Worm (Caenorhabditis elegans) whole organism, midembryonic: ENCODE data around the gene Y53G8AL.4.

ENCODE experiments used
- T22C8.4 ChIP-seq: fragments of 200-800 bp; sonication (Bioruptor generic); IDR thresholded peaks from 2 replicates; pipeline ENCODE4 v1.3.6; 2022; ENCODE audit warnings: missing genetic modification characterization, missing compliant biosample characterization
- cog-1 ChIP-seq: sonication (generic microtip); optimal IDR thresholded peaks from 2 replicates; lab custom pipeline; 2016; ENCODE audit warnings: missing genetic modification characterization, missing compliant biosample characterization
- flt-1 ChIP-seq: fragments of 200-800 bp; sonication (Bioruptor generic); IDR thresholded peaks from 2 replicates; pipeline ENCODE4 v1.3.6; 2022; ENCODE audit warnings: missing genetic modification characterization, missing compliant biosample characterization
- klf-2 ChIP-seq: fragments of 200-800 bp; sonication (Bioruptor generic); conservative IDR thresholded peaks from 2 replicates; pipeline ENCODE4 v1.3.6; 2022; ENCODE audit warnings: missing genetic modification reagents, missing genetic modification characterization, missing compliant biosample characterization
- med-1 ChIP-seq: sonication (generic microtip); optimal IDR thresholded peaks from 2 replicates; lab custom pipeline; 2017; ENCODE audit warnings: missing genetic modification characterization, mild to moderate bottlenecking, missing compliant biosample characterization, antibody characterized with exemption, missing genetic modification reagents; ENCODE audit not compliant: insufficient read depth
- ref-1 ChIP-seq: fragments of 200-800 bp; sonication (Bioruptor generic); conservative IDR thresholded peaks from 2 replicates; pipeline ENCODE4 v1.3.6; 2022; ENCODE audit warnings: missing genetic modification reagents, missing genetic modification characterization, missing compliant biosample characterization
- tab-1 ChIP-seq: fragments of 200-800 bp; sonication (Bioruptor generic); IDR thresholded peaks from 2 replicates; pipeline ENCODE4 v1.3.6; 2022; ENCODE audit warnings: missing genetic modification characterization, missing compliant biosample characterization
- ztf-23 ChIP-seq: fragments of 200-800 bp; sonication (Bioruptor generic); IDR thresholded peaks from 2 replicates; pipeline ENCODE4 v1.3.6; 2022; ENCODE audit warnings: missing genetic modification reagents, missing genetic modification characterization, missing compliant biosample characterization
- ztf-29 ChIP-seq: fragments of 200-800 bp; sonication (Bioruptor generic); IDR thresholded peaks from 2 replicates; pipeline ENCODE4 v1.3.6; 2022; ENCODE audit warnings: missing genetic modification reagents, missing genetic modification characterization, missing compliant biosample characterization

Gene Y53G8AL.4

ce11 chrIII:3241361-3241760, 9.1 kb downstream of the Y53G8AL.4 start:
- no peak for TF ChIP-seq flt-1 (GFP tag; lab: Robert Waterston, UW)
- TF ChIP-seq T22C8.4 (GFP tag; lab: Robert Waterston, UW), result peak; percentile 74
- TF ChIP-seq ztf-23, result no peak

DNA sequence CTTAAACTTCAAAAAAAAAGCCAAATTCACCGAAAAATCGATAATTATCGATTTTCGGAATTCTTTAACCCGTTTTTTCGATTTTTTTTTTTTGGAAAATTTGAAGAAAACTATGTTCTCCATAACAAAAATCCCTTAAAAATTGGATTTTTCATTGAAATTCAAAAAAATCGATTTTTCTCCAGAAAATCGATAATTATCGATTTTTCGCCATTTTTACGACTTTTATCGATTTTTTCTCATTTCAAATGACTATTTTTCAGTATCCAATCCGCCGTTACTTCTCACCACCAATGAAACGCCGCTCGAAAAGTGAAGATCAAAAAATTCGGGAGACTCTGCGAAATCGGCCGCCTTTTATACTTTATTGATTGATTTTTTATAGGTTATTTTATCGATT, 9.6 kb downstream of the Y53G8AL.4 start:
- TF ChIP-seq T22C8.4 (GFP tag; lab: Robert Waterston, UW) (peak; percentile 71), ref-1 (GFP tag; lab: Robert Waterston, UW) (no peak), cog-1 (tag; lab: Kevin White, UChicago) (no peak)

DNA sequence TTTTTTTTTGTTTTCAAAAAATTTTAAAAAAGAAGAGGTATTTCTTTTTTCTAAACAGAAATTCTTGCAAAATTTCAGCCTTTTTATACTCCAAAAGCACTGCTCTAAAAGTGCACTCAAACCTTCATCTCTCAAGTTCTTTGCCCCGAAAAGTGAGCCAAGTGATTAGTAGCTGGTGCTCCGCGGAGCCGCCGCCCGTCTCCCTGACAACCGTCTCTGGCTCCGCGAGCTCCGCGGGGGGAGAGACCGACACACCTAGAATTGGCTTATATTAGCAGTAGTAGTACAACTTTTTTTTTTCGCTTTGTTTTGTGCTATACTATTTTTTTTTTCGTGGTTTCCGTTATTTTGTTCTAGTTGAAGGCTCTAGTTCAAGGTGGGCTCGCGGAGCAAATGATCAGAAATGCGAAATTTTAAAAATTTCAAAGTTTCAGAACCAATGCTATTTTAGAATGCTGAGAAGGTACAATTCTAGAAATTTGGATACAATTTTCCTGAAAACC, 17.7 kb downstream of the Y53G8AL.4 start, which contains the start of gene Y53G8AL.1:
Y53G8AL.1 (plus strand) TSS at position 453 of the 503 bp plus-strand sequence.
- TF ChIP-seq ztf-29 (GFP tag; lab: Robert Waterston, UW) (no peak), ref-1 (GFP tag; lab: Robert Waterston, UW) (no peak), klf-2 (GFP tag; lab: Robert Waterston, UW) (no peak), med-1 (GFP tag; lab: Kevin White, UChicago) (no peak), cog-1 (tag; lab: Kevin White, UChicago) (no peak), flt-1 (GFP tag; lab: Robert Waterston, UW) (no peak), T22C8.4 (GFP tag; lab: Robert Waterston, UW) (no peak), tab-1 (no peak), ztf-23 (no peak)

ce11 chrIII:3224102-3224501, 26.3 kb downstream of the Y53G8AL.4 start:
- TF ChIP-seq klf-2 (GFP tag; lab: Robert Waterston, UW) (no peak), ref-1 (GFP tag; lab: Robert Waterston, UW) (no peak), cog-1 (tag; lab: Kevin White, UChicago) (no peak), ztf-23 (no peak), med-1 (GFP tag; lab: Kevin White, UChicago) (no peak), flt-1 (GFP tag; lab: Robert Waterston, UW) (no peak), ztf-29 (GFP tag; lab: Robert Waterston, UW) (no peak), T22C8.4 (GFP tag; lab: Robert Waterston, UW) (no peak)

- TF ChIP-seq med-1 (GFP tag; lab: Kevin White, UChicago) (no peak), T22C8.4 (GFP tag; lab: Robert Waterston, UW) (no peak), flt-1 (GFP tag; lab: Robert Waterston, UW) (no peak), ztf-29 (GFP tag; lab: Robert Waterston, UW) (no peak), ztf-23 (no peak), tab-1 (no peak), ref-1 (GFP tag; lab: Robert Waterston, UW) (no peak), klf-2 (GFP tag; lab: Robert Waterston, UW) (no peak), cog-1 (tag; lab: Kevin White, UChicago) (no peak)
Observed at ce11 chrIII:3222707-3223106, 27.7 kb downstream of the Y53G8AL.4 start.

ce11 chrIII:3220287-3220686, 30.2 kb downstream of the Y53G8AL.4 start:
- TF ChIP-seq T22C8.4 (GFP tag; lab: Robert Waterston, UW) (no peak), med-1 (GFP tag; lab: Kevin White, UChicago) (no peak), klf-2 (GFP tag; lab: Robert Waterston, UW) (no peak), ref-1 (GFP tag; lab: Robert Waterston, UW) (no peak), ztf-23 (no peak), cog-1 (tag; lab: Kevin White, UChicago) (no peak), ztf-29 (GFP tag; lab: Robert Waterston, UW) (no peak), tab-1 (no peak), flt-1 (GFP tag; lab: Robert Waterston, UW) (no peak)

- TF ChIP-seq T22C8.4 (GFP tag; lab: Robert Waterston, UW) (no peak), ztf-23 (no peak), flt-1 (GFP tag; lab: Robert Waterston, UW) (no peak), klf-2 (GFP tag; lab: Robert Waterston, UW) (no peak), tab-1 (no peak), med-1 (GFP tag; lab: Kevin White, UChicago) (no peak), ref-1 (GFP tag; lab: Robert Waterston, UW) (no peak)
Observed at ce11 chrIII:3219050-3219449, 31.4 kb downstream of the Y53G8AL.4 start, which contains the start of gene frm-8. Gene frm-8 (minus strand): TSS chrIII:3219150.

ce11 chrIII:3203589-3203988, 46.9 kb downstream of the Y53G8AL.4 start:
- TF ChIP-seq cog-1 (tag; lab: Kevin White, UChicago) (no peak), T22C8.4 (GFP tag; lab: Robert Waterston, UW) (no peak), med-1 (GFP tag; lab: Kevin White, UChicago) (no peak), flt-1 (GFP tag; lab: Robert Waterston, UW) (no peak), klf-2 (GFP tag; lab: Robert Waterston, UW) (no peak), tab-1 (no peak), ztf-29 (GFP tag; lab: Robert Waterston, UW) (no peak), ztf-23 (no peak), ref-1 (GFP tag; lab: Robert Waterston, UW) (no peak)

DNA sequence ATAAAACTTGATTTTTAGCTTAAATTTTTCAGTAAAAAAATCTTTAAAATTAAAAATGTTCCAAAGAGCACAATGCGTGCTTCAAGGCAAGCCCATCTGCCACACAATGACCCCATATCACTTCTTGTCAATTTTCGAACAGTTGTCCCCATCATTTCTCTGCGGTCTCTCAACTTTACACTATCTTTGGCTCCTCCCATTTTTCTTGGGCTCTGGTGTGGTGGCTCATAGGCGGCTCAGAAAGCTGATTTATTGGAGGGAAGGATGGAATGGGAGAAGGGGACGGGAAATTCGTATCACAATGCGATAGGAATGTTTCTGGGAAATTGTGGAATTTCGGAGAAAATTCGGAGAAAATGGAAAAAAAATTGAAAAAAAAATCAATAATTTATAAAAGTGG, 49.9 kb downstream of the Y53G8AL.4 start:
- TF ChIP-seq flt-1 (GFP tag; lab: Robert Waterston, UW), result 0 out of 2 replicates have a peak, but pooled peaks have one; percentile 25
- TF ChIP-seq ref-1 (GFP tag; lab: Robert Waterston, UW), result no peak
- TF ChIP-seq klf-2 (GFP tag; lab: Robert Waterston, UW), result no peak

DNA sequence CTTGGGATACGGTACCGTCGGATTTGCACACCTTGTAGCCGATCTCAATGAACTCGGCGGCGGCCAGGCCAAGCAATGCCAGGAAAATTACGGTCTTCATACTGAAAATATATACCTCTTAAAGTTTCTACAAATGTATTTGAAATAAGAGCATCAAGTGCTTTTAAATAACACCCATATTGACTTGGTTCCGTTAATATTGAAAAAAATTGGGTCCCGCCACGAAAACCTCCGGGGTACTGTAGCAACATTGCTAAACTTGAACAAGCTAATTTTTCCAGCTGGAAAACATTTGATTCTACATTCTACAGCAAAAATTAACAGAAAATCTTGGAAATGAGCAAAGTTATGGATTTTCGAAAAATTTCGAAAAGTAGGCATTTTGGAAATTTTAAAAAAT, 51.0 kb downstream of the Y53G8AL.4 start, which contains the start of gene heh-1:
heh-1 (minus strand) TSS at position 101 of the 400 bp plus-strand sequence.
- TF ChIP-seq ref-1 (GFP tag; lab: Robert Waterston, UW) (no peak), klf-2 (GFP tag; lab: Robert Waterston, UW) (no peak), flt-1 (GFP tag; lab: Robert Waterston, UW) (no peak), T22C8.4 (GFP tag; lab: Robert Waterston, UW) (no peak), tab-1 (no peak), ztf-23 (no peak), cog-1 (tag; lab: Kevin White, UChicago) (no peak), med-1 (GFP tag; lab: Kevin White, UChicago) (no peak), ztf-29 (GFP tag; lab: Robert Waterston, UW) (no peak)
